Worm (Caenorhabditis elegans) whole organism, mixed stage, embryonic: ENCODE measurements around the gene Y15E3A.5.

Experiments
- M03D4.4 ChIP-seq: sonication (generic microtip); optimal IDR thresholded peaks from 2 replicates; lab custom pipeline; 2017; ENCODE audit warnings: mild to moderate bottlenecking, missing genetic modification characterization, missing compliant biosample characterization
- ceh-39 ChIP-seq: fragments of 150-350 bp; optimal IDR thresholded peaks from 2 replicates; lab custom pipeline; 2014; ENCODE audit warnings: missing biosample characterization, missing genetic modification characterization
- ceh-43 ChIP-seq: fragments of 200-800 bp; sonication (Bioruptor generic); optimal IDR thresholded peaks from 2 replicates; lab custom pipeline; 2018; ENCODE audit warnings: mild to moderate bottlenecking, missing genetic modification characterization, moderate library complexity, missing compliant biosample characterization
- ces-1 ChIP-seq: fragments of 150-350 bp; optimal IDR thresholded peaks from 2 replicates; lab custom pipeline; 2014; ENCODE audit warnings: missing biosample characterization, missing genetic modification reagents, missing genetic modification characterization
- cnd-1 ChIP-seq: fragments of 200-800 bp; sonication (Bioruptor generic); optimal IDR thresholded peaks from 2 replicates; lab custom pipeline; 2018; ENCODE audit warnings: mild to moderate bottlenecking, missing genetic modification characterization, missing compliant biosample characterization
- drap-1 ChIP-seq: fragments of 200-800 bp; sonication (Bioruptor generic); optimal IDR thresholded peaks from 3 replicates; lab custom pipeline; 2018; ENCODE audit warnings: mild to moderate bottlenecking, missing genetic modification characterization, missing compliant biosample characterization
- elt-3 ChIP-seq: fragments of 150-350 bp; optimal IDR thresholded peaks from 2 replicates; lab custom pipeline; 2014; ENCODE audit warnings: missing biosample characterization, missing genetic modification characterization
- flh-1 ChIP-seq: fragments of 200-800 bp; sonication (Bioruptor generic); optimal IDR thresholded peaks from 2 replicates; lab custom pipeline; 2018; ENCODE audit warnings: mild to moderate bottlenecking, missing genetic modification characterization, moderate library complexity, missing compliant biosample characterization
- ham-2 ChIP-seq: fragments of 200-800 bp; sonication (Bioruptor generic); optimal IDR thresholded peaks from 2 replicates; lab custom pipeline; 2018; ENCODE audit warnings: mild to moderate bottlenecking, missing genetic modification characterization, missing compliant biosample characterization
- hlh-1 ChIP-seq: fragments of 150-350 bp; optimal IDR thresholded peaks from 2 replicates; lab custom pipeline; 2014; ENCODE audit warnings: missing biosample characterization, missing genetic modification reagents, missing genetic modification characterization
- lin-13 ChIP-seq: fragments of 150-350 bp; optimal IDR thresholded peaks from 2 replicates; lab custom pipeline; 2014; ENCODE audit warnings: missing biosample characterization, missing genetic modification characterization
- lin-32 ChIP-seq: fragments of 200-800 bp; sonication (Bioruptor generic); optimal IDR thresholded peaks from 2 replicates; lab custom pipeline; 2018; ENCODE audit warnings: mild to moderate bottlenecking, missing genetic modification characterization, missing compliant biosample characterization
- lsy-2 ChIP-seq: fragments of 150-350 bp; optimal IDR thresholded peaks from 2 replicates; lab custom pipeline; 2014; ENCODE audit warnings: missing biosample characterization, missing genetic modification characterization
- mab-5 ChIP-seq: fragments of 150-350 bp; optimal IDR thresholded peaks from 2 replicates; lab custom pipeline; 2014; ENCODE audit warnings: missing biosample characterization, missing genetic modification characterization
- mep-1 ChIP-seq: fragments of 150-350 bp; optimal IDR thresholded peaks from 2 replicates; lab custom pipeline; 2017; ENCODE audit warnings: missing biosample characterization, missing genetic modification reagents, missing genetic modification characterization, inconsistent platforms
- mls-2 ChIP-seq: sonication (generic microtip); optimal IDR thresholded peaks from 2 replicates; lab custom pipeline; 2016; ENCODE audit warnings: mild to moderate bottlenecking, missing genetic modification characterization, moderate library complexity, missing compliant biosample characterization
- nhr-12 ChIP-seq: fragments of 150-350 bp; optimal IDR thresholded peaks from 2 replicates; lab custom pipeline; 2014; ENCODE audit warnings: missing biosample characterization, missing genetic modification characterization
- nhr-2 ChIP-seq: fragments of 150-350 bp; optimal IDR thresholded peaks from 2 replicates; lab custom pipeline; 2014; ENCODE audit warnings: missing biosample characterization, missing genetic modification characterization
- nhr-237 ChIP-seq: fragments of 150-350 bp; optimal IDR thresholded peaks from 2 replicates; lab custom pipeline; 2014; ENCODE audit warnings: missing biosample characterization, missing genetic modification characterization
- nhr-28 ChIP-seq: fragments of 150-350 bp; optimal IDR thresholded peaks from 2 replicates; lab custom pipeline; 2014; ENCODE audit warnings: missing biosample characterization, missing genetic modification characterization
- nhr-76 ChIP-seq: sonication (generic microtip); optimal IDR thresholded peaks from 2 replicates; lab custom pipeline; 2017; ENCODE audit warnings: missing biosample characterization, missing genetic modification characterization
- pha-4 ChIP-seq: fragments of 150-350 bp; optimal IDR thresholded peaks from 2 replicates; lab custom pipeline; 2018; ENCODE audit warnings: missing biosample characterization, missing genetic modification reagents, missing genetic modification characterization
- sem-2 ChIP-seq: fragments of 200-800 bp; sonication (Bioruptor generic); optimal IDR thresholded peaks from 2 replicates; lab custom pipeline; 2018; ENCODE audit warnings: mild to moderate bottlenecking, missing genetic modification characterization, missing compliant biosample characterization
- snpc-4 ChIP-seq: fragments of 150-350 bp; optimal IDR thresholded peaks from 2 replicates; lab custom pipeline; 2014; ENCODE audit warnings: missing biosample characterization, missing genetic modification characterization
- sptf-1 ChIP-seq: sonication (generic microtip); optimal IDR thresholded peaks from 2 replicates; lab custom pipeline; 2017; ENCODE audit warnings: mild to moderate bottlenecking, missing genetic modification characterization, moderate library complexity, missing compliant biosample characterization
- unc-120 ChIP-seq: sonication (generic microtip); optimal IDR thresholded peaks from 2 replicates; lab custom pipeline; 2017; ENCODE audit warnings: missing genetic modification characterization, missing compliant biosample characterization; ENCODE audit not compliant: poor library complexity, severe bottlenecking
- unc-39 ChIP-seq: fragments of 150-350 bp; optimal IDR thresholded peaks from 2 replicates; lab custom pipeline; 2014; ENCODE audit warnings: missing biosample characterization, missing genetic modification characterization
- unc-62 ChIP-seq: fragments of 150-350 bp; optimal IDR thresholded peaks from 2 replicates; lab custom pipeline; 2014; ENCODE audit warnings: missing biosample characterization, missing genetic modification reagents, missing genetic modification characterization
- zip-8 ChIP-seq: fragments of 150-350 bp; optimal IDR thresholded peaks from 2 replicates; lab custom pipeline; 2014; ENCODE audit warnings: missing biosample characterization, missing genetic modification characterization
- ztf-11 ChIP-seq: fragments of 150-350 bp; optimal IDR thresholded peaks from 2 replicates; lab custom pipeline; 2014; ENCODE audit warnings: missing biosample characterization, missing genetic modification characterization

Gene Y15E3A.5

ce11 chrX:15362152-15362922 lies 22.0 kb downstream of the Y15E3A.5 start:
- TF ChIP-seq lsy-2 (no peak), mls-2 (tag; lab: Kevin White, UChicago) (no peak), cnd-1 (tag; lab: Kevin White, UChicago) (no peak)

ce11 chrX:15365235-15365634 lies 24.9 kb downstream of the Y15E3A.5 start:
- TF ChIP-seq nhr-237, result peak; percentile 21
- TF ChIP-seq ceh-39 (tag; lab: Kevin White, UChicago), result no peak
- TF ChIP-seq drap-1 (GFP tag; lab: Kevin White, UChicago), result peak; percentile 41
- TF ChIP-seq lin-13 (tag; lab: Kevin White, UChicago), result peak; percentile 33
- peak; percentile 48 for TF ChIP-seq pha-4
- no peak for TF ChIP-seq snpc-4 (tag; lab: Kevin White, UChicago)
- peak; percentile 83 for TF ChIP-seq hlh-1 (tag; lab: Kevin White, UChicago)
- no peak for TF ChIP-seq nhr-12 (tag; lab: Kevin White, UChicago)
- TF ChIP-seq lin-32 (GFP tag; lab: Kevin White, UChicago), result no peak
- peak; percentile 90 for TF ChIP-seq nhr-2
- peak; percentile 43 for TF ChIP-seq cnd-1 (tag; lab: Kevin White, UChicago)
- no peak for TF ChIP-seq nhr-28 (tag; lab: Kevin White, UChicago)
- no peak for TF ChIP-seq elt-3 (tag; lab: Kevin White, UChicago)
- TF ChIP-seq mls-2 (tag; lab: Kevin White, UChicago), result peak; percentile 21
- peak; percentile 71 for TF ChIP-seq mep-1 (tag; lab: Kevin White, UChicago)
- peak; percentile 32 for TF ChIP-seq unc-120 (tag; lab: Kevin White, UChicago)
- peak; percentile 1 for TF ChIP-seq unc-62
- TF ChIP-seq ham-2, result peak; percentile 15
- peak; percentile 51 for TF ChIP-seq sptf-1 (tag; lab: Kevin White, UChicago)
- no peak for TF ChIP-seq sem-2 (GFP tag; lab: Kevin White, UChicago)

DNA sequence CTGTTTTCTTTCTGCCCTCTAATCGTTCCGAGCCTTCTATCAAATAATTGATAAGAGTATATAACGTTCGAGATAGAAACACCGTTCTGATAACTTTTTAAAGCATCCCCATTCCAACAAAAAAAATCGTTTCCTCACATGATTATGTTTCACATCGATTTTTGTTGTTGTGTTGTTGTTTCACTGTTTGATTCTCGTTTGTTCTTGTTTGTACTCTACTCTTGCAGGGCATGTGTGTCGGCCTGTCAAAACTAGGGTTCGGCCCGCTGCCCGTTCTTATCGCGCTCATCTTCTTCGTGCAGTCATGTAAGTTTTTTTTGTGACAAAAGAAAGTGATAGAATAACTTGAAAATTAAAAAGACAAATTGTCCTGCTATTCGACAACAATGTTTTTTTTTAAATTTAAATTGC lies 25.4 kb downstream of the Y15E3A.5 start, which contains the start of gene C33A11.2:
C33A11.2 (plus strand) TSS at position 226 of the 411 bp plus-strand sequence.
- TF ChIP-seq M03D4.4 (tag; lab: Kevin White, UChicago) (no peak), mab-5 (tag; lab: Kevin White, UChicago) (no peak), zip-8 (tag; lab: Kevin White, UChicago) (no peak), ham-2 (no peak), ceh-43 (no peak), nhr-28 (tag; lab: Kevin White, UChicago) (no peak), ceh-39 (tag; lab: Kevin White, UChicago) (no peak), hlh-1 (tag; lab: Kevin White, UChicago) (no peak), pha-4 (no peak)

ce11 chrX:15372772-15373171 lies 32.4 kb downstream of the Y15E3A.5 start:
- no peak for TF ChIP-seq sptf-1 (tag; lab: Kevin White, UChicago)
- no peak for TF ChIP-seq nhr-237
- TF ChIP-seq ces-1 (GFP tag; lab: Kevin White, UChicago), result no peak
- no peak for TF ChIP-seq nhr-28 (tag; lab: Kevin White, UChicago)
- no peak for TF ChIP-seq mls-2 (tag; lab: Kevin White, UChicago)
- TF ChIP-seq unc-120 (tag; lab: Kevin White, UChicago), result no peak
- no peak for TF ChIP-seq ceh-43
- no peak for TF ChIP-seq zip-8 (tag; lab: Kevin White, UChicago)
- no peak for TF ChIP-seq elt-3 (tag; lab: Kevin White, UChicago)
- TF ChIP-seq drap-1 (GFP tag; lab: Kevin White, UChicago), result no peak
- no peak for TF ChIP-seq unc-39 (tag; lab: Kevin White, UChicago)
- TF ChIP-seq ztf-11 (tag; lab: Kevin White, UChicago), result no peak
- no peak for TF ChIP-seq flh-1 (GFP tag; lab: Kevin White, UChicago)
- TF ChIP-seq nhr-76 (tag; lab: Kevin White, UChicago), result no peak
- TF ChIP-seq mab-5 (tag; lab: Kevin White, UChicago), result no peak
- TF ChIP-seq M03D4.4 (tag; lab: Kevin White, UChicago), result no peak
- no peak for TF ChIP-seq ceh-39 (tag; lab: Kevin White, UChicago)
